Fruit fly (Drosophila melanogaster) whole organism, wandering third instar larva: ENCODE results near the gene CG2202.

Experiments
- ey ChIP-seq: fragments of 200-800 bp; sonication (Bioruptor generic); optimal IDR thresholded peaks from 2 replicates; lab custom pipeline; 2016; ENCODE audit warnings: missing biosample characterization, missing genetic modification characterization
- pan ChIP-seq: fragments of >200 bp; optimal IDR thresholded peaks from 2 replicates; lab custom pipeline; 2017

DNA sequence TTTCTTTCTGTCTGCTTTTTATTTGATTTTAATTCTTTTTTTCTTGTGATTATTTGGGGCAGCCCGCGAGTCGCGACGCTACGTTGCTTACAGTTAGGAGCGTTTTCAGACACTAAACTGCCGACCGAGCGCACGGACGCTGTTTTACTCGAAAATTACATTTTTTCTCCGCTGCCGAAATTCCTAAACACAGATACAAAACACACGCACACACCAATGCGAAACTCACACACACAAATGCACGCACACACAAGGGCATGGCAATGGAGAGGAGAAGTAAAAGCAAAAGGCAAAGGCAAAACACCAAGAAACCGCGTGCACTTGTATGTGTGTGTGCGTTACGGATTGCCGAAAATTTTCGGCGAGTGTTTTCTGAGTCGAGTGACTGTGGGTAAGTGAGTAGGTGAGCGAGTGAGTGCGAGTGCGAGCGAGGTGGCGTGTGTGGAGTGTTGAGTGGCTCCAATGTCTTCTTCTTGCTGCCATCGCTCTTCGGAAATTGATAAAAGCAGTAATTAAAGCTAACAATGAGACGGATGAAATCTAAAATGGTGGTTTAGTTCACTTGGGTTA, 33.0 kb upstream of the CG2202 start:
- TF ChIP-seq pan (no peak), ey (no peak)
